Worm (Caenorhabditis elegans): Measurements from ENCODE around the gene idpc-2.

- no peak for TF ChIP-seq ceh-36 (tag; optimal IDR thresholded peaks at IDR 0.05)
- no peak for TF ChIP-seq ets-7 (tag; optimal IDR thresholded peaks at IDR 0.05)
- no peak for TF ChIP-seq hnd-1 (tag; optimal IDR thresholded peaks at IDR 0.05)
- TF ChIP-seq tra-4 (tag; optimal IDR thresholded peaks at IDR 0.05), result no peak
- no peak for TF ChIP-seq hmbx-1 (tag; optimal IDR thresholded peaks at IDR 0.05)
Measured at ce11 chrV:8667230-8668021, 46.3 kb upstream of the idpc-2 start.

Data from whole organism, early embryonic.